Worm (Caenorhabditis elegans) whole organism, L1 larva: Measurements from ENCODE around the gene dhgd-1.

Experiments
- C34B4.2 ChIP-seq: sonication (generic microtip); optimal IDR thresholded peaks from 2 replicates; lab custom pipeline; 2017; ENCODE audit warnings: mild to moderate bottlenecking, missing genetic modification characterization, missing compliant biosample characterization
- aha-1 ChIP-seq: fragments of 150-350 bp; optimal IDR thresholded peaks from 2 replicates; lab custom pipeline; 2014; ENCODE audit warnings: missing biosample characterization, missing genetic modification characterization
- alr-1 ChIP-seq: fragments of 200-800 bp; sonication (Bioruptor generic); optimal IDR thresholded peaks from 2 replicates; lab custom pipeline; 2018; ENCODE audit warnings: borderline replicate concordance, mild to moderate bottlenecking, missing genetic modification characterization, missing compliant biosample characterization
- ceh-63 ChIP-seq: fragments of 200-800 bp; sonication (Bioruptor generic); optimal IDR thresholded peaks from 2 replicates; lab custom pipeline; 2018; ENCODE audit warnings: mild to moderate bottlenecking, missing genetic modification characterization, missing compliant biosample characterization
- ceh-8 ChIP-seq: fragments of 200-800 bp; sonication (Bioruptor generic); optimal IDR thresholded peaks from 2 replicates; lab custom pipeline; 2018; ENCODE audit warnings: mild to moderate bottlenecking, missing genetic modification characterization, moderate library complexity, missing compliant biosample characterization
- ceh-88 ChIP-seq: fragments of 200-800 bp; sonication (Bioruptor generic); IDR thresholded peaks from 2 replicates; pipeline ENCODE4 v1.3.6; 2022; ENCODE audit warnings: missing genetic modification characterization, missing compliant biosample characterization
- ceh-90 ChIP-seq: sonication (generic microtip); optimal IDR thresholded peaks from 2 replicates; lab custom pipeline; 2016; ENCODE audit warnings: missing genetic modification characterization, missing compliant biosample characterization
- dpl-1 ChIP-seq, 3 experiments: fragments of 150-350 bp in 2 of 3; sonication (generic microtip) in 1 of 3; optimal IDR thresholded peaks; 2 replicates each; lab custom pipeline; 2014 to 2017; ENCODE audit warnings: missing biosample characterization in 3 of 3, missing genetic modification characterization in 3 of 3, missing genetic modification reagents in 3 of 3
- efl-1 ChIP-seq, 4 experiments: fragments of 150-350 bp; optimal IDR thresholded peaks in 3 of 4; peaks in 1 of 4; 1 replicate in 1 of 4; 2 replicates in 3 of 4; lab custom pipeline; 2014; ENCODE audit warnings: missing biosample characterization in 2 of 4, missing genetic modification characterization in 2 of 4, missing genetic modification reagents in 2 of 4
- elt-3 ChIP-seq, 6 experiments: fragments of 150-350 bp in 1 of 6; sonication (generic microtip); optimal IDR thresholded peaks; 2 replicates each; lab custom pipeline; 2017 to 2018; ENCODE audit warnings: missing biosample characterization in 6 of 6, missing genetic modification characterization in 6 of 6, inconsistent platforms in 1 of 6
- ets-5 ChIP-seq: fragments of 200-800 bp; sonication (Bioruptor generic); IDR thresholded peaks from 2 replicates; pipeline ENCODE4 v1.3.6; 2022; ENCODE audit warnings: missing genetic modification characterization, missing compliant biosample characterization
- fkh-10 ChIP-seq: sonication (generic microtip); optimal IDR thresholded peaks from 2 replicates; lab custom pipeline; 2017; ENCODE audit warnings: missing biosample characterization, missing genetic modification reagents, missing genetic modification characterization
- grh-1 ChIP-seq: fragments of 200-800 bp; sonication (Bioruptor generic); IDR thresholded peaks from 2 replicates; pipeline ENCODE4 v1.3.6; 2022; ENCODE audit warnings: missing genetic modification reagents, missing genetic modification characterization, missing compliant biosample characterization
- hpl-2 ChIP-seq: fragments of 150-350 bp; optimal IDR thresholded peaks from 2 replicates; lab custom pipeline; 2014; ENCODE audit warnings: missing biosample characterization, missing genetic modification reagents, missing genetic modification characterization
- lin-14 ChIP-seq: fragments of 200-800 bp; sonication (Bioruptor generic); optimal IDR thresholded peaks from 2 replicates; lab custom pipeline; 2018; ENCODE audit warnings: mild to moderate bottlenecking, missing genetic modification characterization, moderate library complexity, missing compliant biosample characterization
- lin-15B ChIP-seq: fragments of 150-350 bp; sonication (generic microtip); optimal IDR thresholded peaks from 3 replicates; lab custom pipeline; 2014; ENCODE audit warnings: missing biosample characterization, missing genetic modification characterization
- lin-35 ChIP-seq, 2 experiments: fragments of 150-350 bp; optimal IDR thresholded peaks; 2 replicates each; lab custom pipeline; 2014; ENCODE audit warnings: missing biosample characterization in 2 of 2, missing genetic modification characterization in 2 of 2, missing genetic modification reagents in 2 of 2
- lin-39 ChIP-seq: fragments of 150-350 bp; optimal IDR thresholded peaks from 2 replicates; lab custom pipeline; 2014; ENCODE audit warnings: missing biosample characterization, missing genetic modification reagents, missing genetic modification characterization
- lsy-2 ChIP-seq, 2 experiments: fragments of 150-350 bp; optimal IDR thresholded peaks; 2 replicates each; lab custom pipeline; 2014; ENCODE audit warnings: missing biosample characterization in 2 of 2, missing genetic modification characterization in 2 of 2
- mdl-1 ChIP-seq, 2 experiments: fragments of 150-350 bp; optimal IDR thresholded peaks; 2 replicates each; lab custom pipeline; 2014 to 2017; ENCODE audit warnings: missing biosample characterization in 2 of 2, missing genetic modification characterization in 2 of 2, inconsistent platforms in 1 of 2
- nhr-20 ChIP-seq: sonication (generic microtip); optimal IDR thresholded peaks from 2 replicates; lab custom pipeline; 2016; ENCODE audit warnings: mild to moderate bottlenecking, missing genetic modification characterization, missing compliant biosample characterization
- nhr-237 ChIP-seq: fragments of 150-350 bp; optimal IDR thresholded peaks from 2 replicates; lab custom pipeline; 2014; ENCODE audit warnings: missing biosample characterization, missing genetic modification characterization
- nhr-28 ChIP-seq: fragments of 150-350 bp; optimal IDR thresholded peaks from 2 replicates; lab custom pipeline; 2014; ENCODE audit warnings: missing biosample characterization, missing genetic modification characterization
- nhr-71 ChIP-seq: sonication (generic microtip); optimal IDR thresholded peaks from 2 replicates; lab custom pipeline; 2016; ENCODE audit warnings: mild to moderate bottlenecking, missing genetic modification characterization, moderate library complexity, missing compliant biosample characterization
- pag-3 ChIP-seq: sonication (generic microtip); optimal IDR thresholded peaks from 2 replicates; lab custom pipeline; 2017; ENCODE audit warnings: missing genetic modification characterization, mild to moderate bottlenecking, missing compliant biosample characterization, antibody characterized with exemption, borderline replicate concordance; ENCODE audit not compliant: insufficient read depth
- pax-3 ChIP-seq: fragments of 200-800 bp; sonication (Bioruptor generic); optimal IDR thresholded peaks from 2 replicates; lab custom pipeline; 2018; ENCODE audit warnings: mild to moderate bottlenecking, missing genetic modification characterization, moderate library complexity, missing compliant biosample characterization
- pqm-1 ChIP-seq: sonication (generic microtip); optimal IDR thresholded peaks from 3 replicates; lab custom pipeline; 2017; ENCODE audit warnings: missing biosample characterization, missing genetic modification characterization
- rnt-1 ChIP-seq: sonication (generic microtip); optimal IDR thresholded peaks from 2 replicates; lab custom pipeline; 2016; ENCODE audit warnings: mild to moderate bottlenecking, missing genetic modification characterization, moderate library complexity, missing compliant biosample characterization
- snpc-4 ChIP-seq: fragments of 150-350 bp; optimal IDR thresholded peaks from 2 replicates; lab custom pipeline; 2014; ENCODE audit warnings: missing biosample characterization, missing genetic modification characterization
- snu-23 ChIP-seq: sonication (generic microtip); optimal IDR thresholded peaks from 2 replicates; lab custom pipeline; 2016; ENCODE audit warnings: missing genetic modification characterization, missing compliant biosample characterization
- tbx-2 ChIP-seq: sonication (generic microtip); optimal IDR thresholded peaks from 2 replicates; lab custom pipeline; 2016; ENCODE audit warnings: missing genetic modification characterization, missing compliant biosample characterization
- tlp-1 ChIP-seq: fragments of 150-350 bp; optimal IDR thresholded peaks from 2 replicates; lab custom pipeline; 2014; ENCODE audit warnings: missing biosample characterization, missing genetic modification characterization
- unc-62 ChIP-seq: fragments of 150-350 bp; optimal IDR thresholded peaks from 2 replicates; lab custom pipeline; 2014; ENCODE audit warnings: missing biosample characterization, missing genetic modification reagents, missing genetic modification characterization
- unc-98 ChIP-seq: fragments of 200-800 bp; sonication (Bioruptor generic); IDR thresholded peaks from 2 replicates; pipeline ENCODE4 v1.3.6; 2022; ENCODE audit warnings: missing genetic modification characterization, missing compliant biosample characterization
- vab-15 ChIP-seq: sonication (generic microtip); optimal IDR thresholded peaks from 2 replicates; lab custom pipeline; 2017; ENCODE audit warnings: missing genotype, mild to moderate bottlenecking, missing genetic modification characterization, missing compliant biosample characterization
- xbp-1 ChIP-seq: sonication (generic microtip); optimal IDR thresholded peaks from 2 replicates; lab custom pipeline; 2016; ENCODE audit warnings: missing genetic modification characterization, missing compliant biosample characterization
- zag-1 ChIP-seq: fragments of 150-350 bp; optimal IDR thresholded peaks from 2 replicates; lab custom pipeline; 2014; ENCODE audit warnings: missing biosample characterization, missing genetic modification characterization
- zip-4 ChIP-seq: fragments of 200-800 bp; sonication (Bioruptor generic); optimal IDR thresholded peaks from 2 replicates; lab custom pipeline; 2018; ENCODE audit warnings: mild to moderate bottlenecking, missing genetic modification characterization, moderate library complexity, missing compliant biosample characterization
- ztf-11 ChIP-seq, 2 experiments: sonication (generic microtip); optimal IDR thresholded peaks; 2 replicates each; lab custom pipeline; 2016 to 2017; ENCODE audit warnings: missing genetic modification characterization in 2 of 2, missing biosample characterization in 1 of 2, missing compliant biosample characterization in 1 of 2
- ztf-4 ChIP-seq: fragments of 150-350 bp; optimal IDR thresholded peaks from 2 replicates; lab custom pipeline; 2014; ENCODE audit warnings: missing biosample characterization, missing genetic modification characterization

dhgd-1 gene

ce11 chrII:11599751-11600150 lies 47.9 kb upstream of the dhgd-1 start, which contains the start of gene npp-5 (continued):
- TF ChIP-seq tbx-2 (peak; percentile 20), hpl-2 (GFP tag; lab: Kevin White, UChicago) (no peak), vab-15 (tag; lab: Kevin White, UChicago) (no peak), aha-1 (tag; lab: Kevin White, UChicago) (no peak), nhr-237 (tag; lab: Kevin White, UChicago) (no peak), zip-4 (GFP tag; lab: Kevin White, UChicago) (no peak), snpc-4 (tag; lab: Kevin White, UChicago) (no peak), ztf-4 (tag; lab: Kevin White, UChicago) (no peak), ceh-8 (GFP tag; lab: Kevin White, UChicago) (no peak), ceh-88 (no peak), nhr-28 (tag; lab: Kevin White, UChicago) (no peak), pag-3 (tag; lab: Kevin White, UChicago) (no peak), pqm-1 (tag; lab: Kevin White, UChicago) (no peak), lin-14 (GFP tag; lab: Kevin White, UChicago) (peak; percentile 10), unc-98 (GFP tag; lab: Robert Waterston, UW) (no peak), xbp-1 (peak; percentile 2), dpl-1 (GFP tag; optimal IDR thresholded peaks at IDR 0.05; lab: Kevin White, UChicago) (peak; percentile 83 to 91 (median 90)), C34B4.2 (no peak), ets-5 (GFP tag; lab: Robert Waterston, UW) (no peak), grh-1 (GFP tag; lab: Robert Waterston, UW) (no peak)
- TF ChIP-seq, all 84 proteins: peak for 15

ce11 chrII:11596157-11596740 lies 44.4 kb upstream of the dhgd-1 start:
- no peak for TF ChIP-seq mdl-1 (tag; optimal IDR thresholded peaks at IDR 0.05; lab: Kevin White, UChicago)
- peak; percentile 86 for TF ChIP-seq nhr-71 (tag; lab: Kevin White, UChicago)
- peak; percentile 1 for TF ChIP-seq lin-14 (GFP tag; lab: Kevin White, UChicago)

- TF ChIP-seq tlp-1 (no peak), ceh-90 (tag; lab: Kevin White, UChicago) (no peak), ceh-8 (GFP tag; lab: Kevin White, UChicago) (no peak), pax-3 (no peak), zag-1 (no peak), nhr-71 (tag; lab: Kevin White, UChicago) (peak; percentile 24), unc-62 (GFP tag; lab: Kevin White, UChicago) (no peak), lin-15B (tag; lab: Kevin White, UChicago) (no peak), grh-1 (GFP tag; lab: Robert Waterston, UW) (no peak), efl-1 (optimal IDR thresholded peaks at IDR 0.05; lab: Kevin White, UChicago) (peak in 1 of 2 experiments; percentile 21), efl-1 (GFP tag; optimal IDR thresholded peaks at IDR 0.05 in 1 of 2; lab: Kevin White, UChicago) (peak; percentile 22 to 87), xbp-1 (no peak), alr-1 (no peak), fkh-10 (GFP tag; lab: Kevin White, UChicago) (no peak), rnt-1 (no peak), lin-35 (GFP tag; optimal IDR thresholded peaks at IDR 0.05; lab: Kevin White, UChicago) (peak in 1 of 2 experiments; percentile 6), lin-39 (no peak), nhr-20 (tag; lab: Kevin White, UChicago) (no peak), mdl-1 (tag; optimal IDR thresholded peaks at IDR 0.05; lab: Kevin White, UChicago) (peak; percentile 41 to 61), pqm-1 (tag; lab: Kevin White, UChicago) (no peak), elt-3 (tag; optimal IDR thresholded peaks at IDR 0.05; lab: Kevin White, UChicago) (no peak), lsy-2 (tag; optimal IDR thresholded peaks at IDR 0.05; lab: Kevin White, UChicago) (peak in 1 of 2 experiments; percentile 1), dpl-1 (GFP tag; optimal IDR thresholded peaks at IDR 0.05; lab: Kevin White, UChicago) (peak in 1 of 3 experiments; percentile 15), ceh-63 (no peak), ztf-11 (tag; optimal IDR thresholded peaks at IDR 0.05; lab: Kevin White, UChicago) (peak in 1 of 2 experiments; percentile 1), ztf-4 (tag; lab: Kevin White, UChicago) (no peak), snu-23 (GFP tag; lab: Kevin White, UChicago) (no peak), lin-14 (GFP tag; lab: Kevin White, UChicago) (peak; percentile 75)
These were observed 43.6 kb upstream of the dhgd-1 start, which contains the start of gene gfat-1 for ce11 chrII:11595368-11595996. gfat-1 (minus strand) TSS chrII:11595418.
